Worm (Caenorhabditis elegans) whole organism, L2 larva: Measurements from ENCODE around the gene R10E11.6.

ENCODE experiments used
- F13H6.1 ChIP-seq: sonication (generic microtip); optimal IDR thresholded peaks from 2 replicates; lab custom pipeline; 2016; ENCODE audit warnings: missing genetic modification characterization, missing compliant biosample characterization
- egl-27 ChIP-seq: sonication (generic microtip); optimal IDR thresholded peaks from 3 replicates; lab custom pipeline; 2017; ENCODE audit warnings: missing biosample characterization, missing genetic modification reagents, missing genetic modification characterization
- elt-3 ChIP-seq: sonication (generic microtip); optimal IDR thresholded peaks from 2 replicates; lab custom pipeline; 2017; ENCODE audit warnings: missing biosample characterization, missing genetic modification characterization
- lin-13 ChIP-seq: fragments of 150-350 bp; optimal IDR thresholded peaks from 2 replicates; lab custom pipeline; 2014; ENCODE audit warnings: missing biosample characterization, missing genetic modification reagents, missing genetic modification characterization
- nhr-11 ChIP-seq: fragments of 150-350 bp; optimal IDR thresholded peaks from 2 replicates; lab custom pipeline; 2014; ENCODE audit warnings: missing biosample characterization, missing genetic modification characterization
- nhr-23 ChIP-seq: fragments of 150-350 bp; optimal IDR thresholded peaks from 2 replicates; lab custom pipeline; 2014; ENCODE audit warnings: missing biosample characterization, missing genetic modification reagents, missing genetic modification characterization
- nhr-237 ChIP-seq: fragments of 150-350 bp; optimal IDR thresholded peaks from 2 replicates; lab custom pipeline; 2014; ENCODE audit warnings: missing biosample characterization, missing genetic modification characterization
- nhr-77 ChIP-seq: fragments of 150-350 bp; optimal IDR thresholded peaks from 2 replicates; lab custom pipeline; 2014; ENCODE audit warnings: missing biosample characterization, missing genetic modification characterization
- peb-1 ChIP-seq: fragments of 150-350 bp; optimal IDR thresholded peaks from 2 replicates; lab custom pipeline; 2014; ENCODE audit warnings: missing biosample characterization, missing genetic modification characterization
- unc-39 ChIP-seq: fragments of 150-350 bp; optimal IDR thresholded peaks from 2 replicates; lab custom pipeline; 2014; ENCODE audit warnings: missing biosample characterization, missing genetic modification characterization
- ztf-11 ChIP-seq: sonication (generic microtip); optimal IDR thresholded peaks from 2 replicates; lab custom pipeline; 2017; ENCODE audit warnings: missing biosample characterization, missing genetic modification characterization

ce11 chrIII:9762093-9762748, 20.6 kb upstream of the R10E11.6 start, which contains the start of gene gcc-2:
- TF ChIP-seq lin-13 (GFP tag; lab: Kevin White, UChicago) = no peak
- no peak for TF ChIP-seq nhr-11 (tag; lab: Kevin White, UChicago)
- TF ChIP-seq egl-27 (tag; lab: Kevin White, UChicago) = no peak
- no peak for TF ChIP-seq peb-1 (tag; lab: Kevin White, UChicago)
- no peak for TF ChIP-seq nhr-237 (tag; lab: Kevin White, UChicago)
- no peak for TF ChIP-seq nhr-23 (tag; lab: Kevin White, UChicago)
- TF ChIP-seq ztf-11 = no peak
- TF ChIP-seq elt-3 = no peak
- TF ChIP-seq nhr-77 (tag; lab: Kevin White, UChicago) = no peak
- no peak for TF ChIP-seq unc-39 (tag; lab: Kevin White, UChicago)
- TF ChIP-seq F13H6.1 = no peak
